Worm (Caenorhabditis elegans) whole organism, early embryonic: Measurements from ENCODE around the gene R160.6.

Experiments used
- B0310.2 ChIP-seq: sonication (generic microtip); optimal IDR thresholded peaks from 2 replicates; lab custom pipeline; 2016; ENCODE audit warnings: mild to moderate bottlenecking, missing genetic modification characterization, missing compliant biosample characterization
- aly-1 ChIP-seq: sonication (generic microtip); optimal IDR thresholded peaks from 2 replicates; lab custom pipeline; 2016; ENCODE audit warnings: missing genetic modification characterization, missing compliant biosample characterization
- ama-1 ChIP-seq: fragments of 150-350 bp; optimal IDR thresholded peaks from 2 replicates; lab custom pipeline; 2014
- ceh-36 ChIP-seq: sonication (generic microtip); optimal IDR thresholded peaks from 2 replicates; lab custom pipeline; 2016; ENCODE audit warnings: missing genetic modification characterization, inconsistent platforms, missing compliant biosample characterization
- flt-1 ChIP-seq: fragments of 200-800 bp; sonication (Bioruptor generic); IDR thresholded peaks from 2 replicates; pipeline ENCODE4 v1.3.6; 2022; ENCODE audit warnings: missing genetic modification characterization, missing compliant biosample characterization
- hmbx-1 ChIP-seq: sonication (generic microtip); optimal IDR thresholded peaks from 2 replicates; lab custom pipeline; 2016; ENCODE audit warnings: mild to moderate bottlenecking, missing genetic modification characterization, missing compliant biosample characterization
- pes-1 ChIP-seq: fragments of 200-800 bp; sonication (Bioruptor generic); IDR thresholded peaks from 2 replicates; pipeline ENCODE4 v1.3.6; 2022; ENCODE audit warnings: missing genetic modification reagents, missing genetic modification characterization, missing compliant biosample characterization
- sea-1 ChIP-seq: fragments of 200-800 bp; sonication (Bioruptor generic); conservative IDR thresholded peaks from 2 replicates; pipeline ENCODE4 v1.3.6; 2022; ENCODE audit warnings: missing genetic modification characterization, missing compliant biosample characterization
- tbx-11 ChIP-seq: fragments of 200-800 bp; sonication (Bioruptor generic); IDR thresholded peaks from 2 replicates; pipeline ENCODE4 v1.3.6; 2022; ENCODE audit warnings: missing genetic modification characterization, missing compliant biosample characterization

DNA sequence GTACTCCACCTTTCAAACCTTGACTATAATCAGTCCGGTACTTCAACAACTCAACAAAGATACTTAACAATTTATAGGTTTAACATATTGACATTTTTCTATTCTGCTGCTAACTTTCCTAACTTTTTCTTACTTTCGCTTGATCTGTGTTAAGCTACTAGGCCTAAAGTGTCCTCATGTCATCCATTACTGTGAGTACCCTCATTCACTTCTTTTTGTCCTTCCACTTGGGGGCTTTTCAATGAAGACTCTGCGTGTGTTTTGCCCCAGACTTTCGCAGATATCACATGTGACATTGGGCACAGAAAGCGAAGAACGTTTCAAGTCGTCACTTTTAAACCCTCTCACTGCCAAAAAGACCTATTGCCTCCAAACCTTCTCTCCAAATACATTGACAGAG is 31.7 kb upstream of the R160.6 start:
- TF ChIP-seq ceh-36 = no peak
- no peak for TF ChIP-seq aly-1 (tag; lab: Kevin White, UChicago)
- TF ChIP-seq B0310.2 (tag; lab: Kevin White, UChicago) = no peak
- no peak for TF ChIP-seq pes-1 (GFP tag; lab: Robert Waterston, UW)
- TF ChIP-seq hmbx-1 = no peak
- no peak for TF ChIP-seq sea-1
- no peak for TF ChIP-seq ama-1 (lab: Kevin White, UChicago)
- no peak for TF ChIP-seq tbx-11 (GFP tag; lab: Robert Waterston, UW)
- TF ChIP-seq flt-1 (GFP tag; lab: Robert Waterston, UW) = no peak
